Fruit fly (Drosophila melanogaster) whole organism, embryonic: ENCODE measurements around the gene elgi.
A peak's percentile ranks its signal among the peaks of the same experiment; 100 is the strongest.

Experiments
- Antp ChIP-seq: fragments of 200-800 bp; sonication (Bioruptor generic); optimal IDR thresholded peaks from 3 replicates; lab custom pipeline; 2016; ENCODE audit warnings: missing biosample characterization, missing genetic modification characterization
- BEAF-32 ChIP-seq: fragments of 200-800 bp; sonication (Bioruptor generic); optimal IDR thresholded peaks from 3 replicates; lab custom pipeline; 2017; ENCODE audit warnings: missing biosample characterization, missing genetic modification characterization, mild to moderate bottlenecking, moderate library complexity, missing genetic modification reagents
- CG10462 ChIP-seq: fragments of 200-800 bp; sonication (Bioruptor generic); optimal IDR thresholded peaks from 2 replicates; lab custom pipeline; 2016; ENCODE audit warnings: missing biosample characterization, missing genetic modification characterization
- CG11398 ChIP-seq: fragments of 200-800 bp; sonication (Bioruptor generic); optimal IDR thresholded peaks from 2 replicates; lab custom pipeline; 2016; ENCODE audit warnings: missing biosample characterization, missing genetic modification characterization
- CG11560 ChIP-seq: fragments of 200-800 bp; sonication (Bioruptor generic); IDR thresholded peaks from 3 replicates; pipeline ENCODE4 v1.3.6; 2022; ENCODE audit warnings: missing biosample characterization, missing genetic modification characterization
- CG1233 ChIP-seq: fragments of 200-800 bp; sonication (Bioruptor generic); optimal IDR thresholded peaks from 4 replicates; lab custom pipeline; 2018; ENCODE audit warnings: missing biosample characterization, mild to moderate bottlenecking, missing genetic modification characterization
- CG15269 ChIP-seq: fragments of 200-800 bp; sonication (Bioruptor generic); optimal IDR thresholded peaks from 2 replicates; lab custom pipeline; 2018; ENCODE audit warnings: missing biosample characterization, mild to moderate bottlenecking, missing genetic modification characterization, moderate library complexity
- CG2712 ChIP-seq: fragments of 200-800 bp; optimal IDR thresholded peaks from 3 replicates; lab custom pipeline; 2019; ENCODE audit warnings: missing biosample characterization, mild to moderate bottlenecking, missing genetic modification characterization, moderate library complexity
- CG31388 ChIP-seq: fragments of 200-800 bp; sonication (Bioruptor generic); optimal IDR thresholded peaks from 2 replicates; lab custom pipeline; 2016; ENCODE audit warnings: missing biosample characterization, missing genetic modification characterization
- CG4328 ChIP-seq: fragments of 200-800 bp; sonication (Bioruptor generic); optimal IDR thresholded peaks from 3 replicates; lab custom pipeline; 2017; ENCODE audit warnings: missing biosample characterization, missing genetic modification reagents, missing genetic modification characterization
- CG6254 ChIP-seq: fragments of 200-800 bp; sonication (Bioruptor generic); optimal IDR thresholded peaks from 3 replicates; lab custom pipeline; 2017; ENCODE audit warnings: mild to moderate bottlenecking, missing biosample characterization, missing genetic modification reagents, missing genetic modification characterization
- CG6791 ChIP-seq: fragments of 200-800 bp; sonication (Bioruptor generic); IDR thresholded peaks from 3 replicates; pipeline ENCODE4 v1.3.6; 2022; ENCODE audit warnings: missing biosample characterization, missing genetic modification characterization; ENCODE audit not compliant: partially characterized antibody
- CG6854 ChIP-seq: fragments of 200-800 bp; sonication (Bioruptor generic); optimal IDR thresholded peaks from 3 replicates; lab custom pipeline; 2017; ENCODE audit warnings: missing biosample characterization, mild to moderate bottlenecking, missing genetic modification characterization
- CG8281 ChIP-seq: fragments of 200-800 bp; sonication (Bioruptor generic); optimal IDR thresholded peaks from 2 replicates; lab custom pipeline; 2018; ENCODE audit warnings: missing biosample characterization, mild to moderate bottlenecking, missing genetic modification characterization, moderate library complexity
- CG9437 ChIP-seq: fragments of 200-800 bp; sonication (Bioruptor generic); optimal IDR thresholded peaks from 2 replicates; lab custom pipeline; 2018; ENCODE audit warnings: missing biosample characterization, mild to moderate bottlenecking, missing genetic modification characterization
- CG9817 ChIP-seq: fragments of 200-800 bp; sonication (Bioruptor generic); optimal IDR thresholded peaks from 2 replicates; lab custom pipeline; 2018; ENCODE audit warnings: missing biosample characterization, mild to moderate bottlenecking, missing genetic modification characterization, moderate library complexity
- CHES-1-like ChIP-seq: fragments of 200-800 bp; sonication (Bioruptor generic); optimal IDR thresholded peaks from 2 replicates; lab custom pipeline; 2016; ENCODE audit warnings: missing biosample characterization, missing genetic modification characterization
- Dbx ChIP-seq: fragments of 200-800 bp; sonication (Bioruptor generic); IDR thresholded peaks from 3 replicates; pipeline ENCODE4 v1.3.6; 2022; ENCODE audit warnings: missing biosample characterization, missing genetic modification characterization
- MESR4 ChIP-seq: fragments of 200-800 bp; sonication (Bioruptor generic); optimal IDR thresholded peaks from 2 replicates; lab custom pipeline; 2018; ENCODE audit warnings: missing biosample characterization, mild to moderate bottlenecking, missing genetic modification characterization, moderate library complexity
- Med ChIP-seq: fragments of 200-800 bp; sonication (Bioruptor generic); peaks from one replicate; lab custom pipeline; 2016; ENCODE audit warnings: missing biosample characterization, missing genetic modification characterization, mild to moderate bottlenecking, inconsistent platforms, moderate library complexity
- NC2α ChIP-seq: fragments of 200-800 bp; sonication (Bioruptor generic); optimal IDR thresholded peaks from 2 replicates; lab custom pipeline; 2016; ENCODE audit warnings: missing biosample characterization, missing genetic modification characterization
- Ravus ChIP-seq: fragments of 200-800 bp; sonication (Bioruptor generic); IDR thresholded peaks from 2 replicates; pipeline ENCODE4 v1.3.6; 2022; ENCODE audit warnings: missing biosample characterization, missing genetic modification characterization
- Scr ChIP-seq: fragments of 200-800 bp; sonication (Bioruptor generic); IDR thresholded peaks from 2 replicates; pipeline ENCODE4 v1.3.6; 2022; ENCODE audit warnings: missing biosample characterization, missing genetic modification characterization; ENCODE audit not compliant: partially characterized antibody
- Side ChIP-seq: fragments of 200-800 bp; sonication (Bioruptor generic); optimal IDR thresholded peaks from 2 replicates; lab custom pipeline; 2016; ENCODE audit warnings: missing biosample characterization, missing genetic modification characterization
- Six4 ChIP-seq: fragments of 200-800 bp; sonication (Bioruptor generic); optimal IDR thresholded peaks from 2 replicates; lab custom pipeline; 2016; ENCODE audit warnings: missing biosample characterization, missing genetic modification characterization
- Sox102F ChIP-seq: fragments of 200-800 bp; sonication (Bioruptor generic); optimal IDR thresholded peaks from 2 replicates; lab custom pipeline; 2018; ENCODE audit warnings: missing biosample characterization, mild to moderate bottlenecking, missing genetic modification characterization, moderate library complexity
- Usf ChIP-seq: fragments of 200-800 bp; sonication (Bioruptor generic); optimal IDR thresholded peaks from 2 replicates; lab custom pipeline; 2017; ENCODE audit warnings: missing genotype, missing biosample characterization, missing genetic modification characterization
- ara ChIP-seq: fragments of 200-800 bp; sonication (Bioruptor generic); IDR thresholded peaks from 2 replicates; pipeline ENCODE4 v1.3.6; 2022; ENCODE audit warnings: missing biosample characterization, missing genetic modification characterization
- cas ChIP-seq: fragments of 200-800 bp; sonication (Bioruptor generic); IDR thresholded peaks from 2 replicates; pipeline ENCODE4 v1.3.6; 2022; ENCODE audit warnings: missing biosample characterization, missing genetic modification characterization
- disco-r ChIP-seq: fragments of 200-800 bp; sonication (Bioruptor generic); optimal IDR thresholded peaks from 2 replicates; lab custom pipeline; 2016; ENCODE audit warnings: missing biosample characterization, missing genetic modification characterization
- gsb ChIP-seq: fragments of 200-800 bp; sonication (Bioruptor generic); IDR thresholded peaks from 2 replicates; pipeline ENCODE4 v1.3.6; 2022; ENCODE audit warnings: missing biosample characterization, missing genetic modification characterization
- hb ChIP-seq: fragments of 200-800 bp; sonication (Bioruptor generic); IDR thresholded peaks from 3 replicates; pipeline ENCODE4 v1.3.6; 2022; ENCODE audit warnings: missing biosample characterization, missing genetic modification characterization; ENCODE audit not compliant: partially characterized antibody
- inv ChIP-seq: fragments of 200-800 bp; sonication (Bioruptor generic); IDR thresholded peaks from 2 replicates; pipeline ENCODE4 v1.3.6; 2022; ENCODE audit warnings: missing biosample characterization, missing genetic modification characterization; ENCODE audit not compliant: partially characterized antibody
- ken ChIP-seq: fragments of 200-800 bp; sonication (Bioruptor generic); IDR thresholded peaks from 3 replicates; pipeline ENCODE4 v1.3.6; 2022; ENCODE audit warnings: missing biosample characterization, missing genetic modification characterization
- lab ChIP-seq: fragments of 200-800 bp; sonication (Bioruptor generic); optimal IDR thresholded peaks from 3 replicates; lab custom pipeline; 2017; ENCODE audit warnings: missing biosample characterization, missing genetic modification characterization, mild to moderate bottlenecking, moderate library complexity, missing genetic modification reagents
- mam ChIP-seq: fragments of 200-800 bp; sonication (Bioruptor generic); optimal IDR thresholded peaks from 3 replicates; lab custom pipeline; 2016; ENCODE audit warnings: missing biosample characterization, missing genetic modification characterization
- nmo ChIP-seq: fragments of 200-800 bp; sonication (Bioruptor generic); optimal IDR thresholded peaks from 2 replicates; lab custom pipeline; 2018; ENCODE audit warnings: missing biosample characterization, mild to moderate bottlenecking, missing genetic modification characterization, moderate library complexity
- pan ChIP-seq, 4 experiments: fragments of >200 bp in 3 of 4; fragments of 200-800 bp in 1 of 4; sonication (Bioruptor generic) in 1 of 4; optimal IDR thresholded peaks in 3 of 4; IDR thresholded peaks in 1 of 4; 2 replicates each; pipeline versions ENCODE4 v1.3.6 to Lab custom; 2017 to 2022; ENCODE audit warnings: missing biosample characterization in 2 of 4, missing genetic modification characterization in 2 of 4, mixed read lengths in 1 of 4
- pum ChIP-seq: fragments of 200-800 bp; sonication (Bioruptor generic); optimal IDR thresholded peaks from 2 replicates; lab custom pipeline; 2016; ENCODE audit warnings: missing biosample characterization, missing genetic modification characterization
- repo ChIP-seq: fragments of 200-800 bp; sonication (Bioruptor generic); optimal IDR thresholded peaks from 2 replicates; lab custom pipeline; 2016; ENCODE audit warnings: missing biosample characterization, missing genetic modification characterization
- slbo ChIP-seq: fragments of 200-800 bp; sonication (Bioruptor generic); IDR thresholded peaks from 2 replicates; pipeline ENCODE4 v1.3.6; 2022; ENCODE audit warnings: missing biosample characterization, missing genetic modification characterization
- sob ChIP-seq: fragments of 200-800 bp; sonication (Bioruptor generic); IDR thresholded peaks from 2 replicates; pipeline ENCODE4 v1.3.6; 2022; ENCODE audit warnings: missing biosample characterization, missing genetic modification characterization
- stwl ChIP-seq: fragments of 200-800 bp; sonication (Bioruptor generic); optimal IDR thresholded peaks from 3 replicates; lab custom pipeline; 2018; ENCODE audit warnings: missing biosample characterization, mild to moderate bottlenecking, missing genetic modification characterization, moderate library complexity
- tin ChIP-seq: fragments of 200-800 bp; sonication (Bioruptor generic); optimal IDR thresholded peaks from 3 replicates; lab custom pipeline; 2016; ENCODE audit warnings: missing biosample characterization, missing genetic modification characterization
- tup ChIP-seq: fragments of 200-800 bp; sonication (Bioruptor generic); optimal IDR thresholded peaks from 2 replicates; lab custom pipeline; 2016; ENCODE audit warnings: missing biosample characterization, mild to moderate bottlenecking, missing genetic modification characterization, moderate library complexity
- unc-4 ChIP-seq: fragments of 200-800 bp; sonication (Bioruptor generic); IDR thresholded peaks from 2 replicates; pipeline ENCODE4 v1.3.6; 2022; ENCODE audit warnings: missing biosample characterization, missing genetic modification characterization; ENCODE audit not compliant: partially characterized antibody
- usp ChIP-seq: fragments of >200 bp; optimal IDR thresholded peaks from 2 replicates; lab custom pipeline; 2017; ENCODE audit warnings: missing biosample characterization, missing genetic modification characterization
- wor ChIP-seq: fragments of 200-800 bp; sonication (Bioruptor generic); IDR thresholded peaks from 2 replicates; pipeline ENCODE4 v1.3.6; 2022; ENCODE audit warnings: missing biosample characterization, missing genetic modification characterization
- zfh2 ChIP-seq: fragments of 200-800 bp; sonication (Bioruptor generic); optimal IDR thresholded peaks from 2 replicates; lab custom pipeline; 2016; ENCODE audit warnings: missing biosample characterization, missing genetic modification characterization

Gene elgi

dm6 chr3L:15956448-15957010, at the start of gene elgi (continued):
- TF ChIP-seq CG9817, result peak; percentile 57
- TF ChIP-seq slbo, result peak; percentile 90
- TF ChIP-seq CG10462 (GFP tag; lab: Kevin White, UChicago), result peak; percentile 5
- TF ChIP-seq stwl (tag; lab: Kevin White, UChicago), result peak; percentile 89
- peak; percentile 37 for TF ChIP-seq CG2712 (tag; lab: Kevin White, UChicago)
- TF ChIP-seq Dbx (GFP tag; lab: Robert Waterston, UW), result peak; percentile 75; the same call in 1 of the 3 replicates
- TF ChIP-seq Side (GFP tag; lab: Kevin White, UChicago), result peak; percentile 55
- TF ChIP-seq cas, result 0 out of 2 replicates have a peak, but pooled peaks have one; percentile 23
- peak; percentile 58 for TF ChIP-seq pum (GFP tag; lab: Kevin White, UChicago)
- TF ChIP-seq CG31388 (GFP tag; lab: Kevin White, UChicago), result no peak
- TF ChIP-seq Usf (GFP tag; lab: Kevin White, UChicago), result no peak
- TF ChIP-seq CG8281 (tag; lab: Kevin White, UChicago), result no peak
- TF ChIP-seq CG6791 (GFP tag; lab: Robert Waterston, UW), result 0 out of 3 replicates have a peak, but pooled peaks have one; percentile 11
- TF ChIP-seq tup, result peak; percentile 38
- TF ChIP-seq ken (GFP tag; lab: Robert Waterston, UW), result peak; percentile 74; the same call in 2 of the 3 replicates
- TF ChIP-seq wor, result no peak
- no peak for TF ChIP-seq CG11560 (tag; lab: Robert Waterston, UW)
- TF ChIP-seq ara (GFP tag; lab: Robert Waterston, UW), result 0 out of 2 replicates have a peak, but pooled peaks have one; percentile 17
- TF ChIP-seq inv, result no peak
- no peak for TF ChIP-seq Ravus (GFP tag; lab: Robert Waterston, UW)
- no peak for TF ChIP-seq CG6854 (GFP tag; lab: Kevin White, UChicago)
- TF ChIP-seq Med (GFP tag; lab: Kevin White, UChicago), result peak; percentile 94
- no peak for TF ChIP-seq usp
- TF ChIP-seq CHES-1-like (GFP tag; lab: Kevin White, UChicago), result peak; percentile 71
- peak; percentile 62 for TF ChIP-seq tin (GFP tag; lab: Kevin White, UChicago)
- peak; percentile 24 for TF ChIP-seq CG4328 (GFP tag; lab: Kevin White, UChicago)
- TF ChIP-seq disco-r (GFP tag; lab: Kevin White, UChicago), result peak; percentile 22
- peak; percentile 83 for TF ChIP-seq sob (GFP tag; lab: Robert Waterston, UW)
- peak; percentile 85 for TF ChIP-seq mam (GFP tag; lab: Kevin White, UChicago)
- peak; percentile 30; the same call in 1 of the 2 replicates for TF ChIP-seq unc-4
- TF ChIP-seq Six4, result no peak
- TF ChIP-seq gsb (GFP tag; lab: Robert Waterston, UW), result 0 out of 2 replicates have a peak, but pooled peaks have one; percentile 24
- no peak for TF ChIP-seq CG6254 (GFP tag; lab: Kevin White, UChicago)
- TF ChIP-seq Scr (GFP tag; lab: Robert Waterston, UW), result peak; percentile 22
- TF ChIP-seq CG15269 (tag; lab: Kevin White, UChicago), result no peak
- TF ChIP-seq lab (GFP tag; lab: Kevin White, UChicago), result peak; percentile 73
- TF ChIP-seq MESR4, result peak; percentile 72
- TF ChIP-seq CG1233, result peak; percentile 50
- TF ChIP-seq Sox102F (GFP tag; lab: Kevin White, UChicago), result no peak
- TF ChIP-seq BEAF-32 (GFP tag; lab: Kevin White, UChicago), result peak; percentile 12
- TF ChIP-seq repo (GFP tag; lab: Kevin White, UChicago), result peak; percentile 52
- peak; percentile 84 for TF ChIP-seq zfh2
- TF ChIP-seq CG9437 (GFP tag; lab: Kevin White, UChicago), result no peak
- peak; percentile 29 for TF ChIP-seq nmo (GFP tag; lab: Kevin White, UChicago)
- TF ChIP-seq CG11398 (GFP tag; lab: Kevin White, UChicago), result peak; percentile 39
- no peak for TF ChIP-seq hb (GFP tag; lab: Robert Waterston, UW)
- TF ChIP-seq Antp (GFP tag; lab: Kevin White, UChicago), result peak; percentile 71
- peak; percentile 1 for TF ChIP-seq NC2α (GFP tag; lab: Kevin White, UChicago)
- no peak for TF ChIP-seq pan (optimal IDR thresholded peaks at IDR 0.05; lab: Kevin White, UChicago)
- TF ChIP-seq pan (GFP tag; optimal IDR thresholded peaks at IDR 0.05 in 1 of 2, IDR thresholded peaks at IDR 0.05 in 1 of 2), result peak in 1 of 2 experiments; percentile 53
